Worm (Caenorhabditis elegans) whole organism, L1 larva: ENCODE measurements around the gene mboa-3.

ENCODE experiments used
- F16B12.6 ChIP-seq: fragments of 150-350 bp; optimal IDR thresholded peaks from 2 replicates; lab custom pipeline; 2014; ENCODE audit warnings: missing biosample characterization, missing genetic modification characterization
- aha-1 ChIP-seq: fragments of 150-350 bp; optimal IDR thresholded peaks from 2 replicates; lab custom pipeline; 2014; ENCODE audit warnings: missing biosample characterization, missing genetic modification characterization
- blmp-1 ChIP-seq: fragments of 150-350 bp; optimal IDR thresholded peaks from 2 replicates; lab custom pipeline; 2014; ENCODE audit warnings: missing biosample characterization, missing genetic modification characterization
- ceh-63 ChIP-seq: fragments of 200-800 bp; sonication (Bioruptor generic); optimal IDR thresholded peaks from 2 replicates; lab custom pipeline; 2018; ENCODE audit warnings: mild to moderate bottlenecking, missing genetic modification characterization, missing compliant biosample characterization
- ceh-90 ChIP-seq: sonication (generic microtip); optimal IDR thresholded peaks from 2 replicates; lab custom pipeline; 2016; ENCODE audit warnings: missing genetic modification characterization, missing compliant biosample characterization
- ces-1 ChIP-seq: fragments of 150-350 bp; optimal IDR thresholded peaks from 2 replicates; lab custom pipeline; 2014; ENCODE audit warnings: missing biosample characterization, missing genetic modification reagents, missing genetic modification characterization
- efl-1 ChIP-seq, 4 experiments: fragments of 150-350 bp; optimal IDR thresholded peaks in 3 of 4; peaks in 1 of 4; 1 replicate in 1 of 4; 2 replicates in 3 of 4; lab custom pipeline; 2014; ENCODE audit warnings: missing biosample characterization in 2 of 4, missing genetic modification characterization in 2 of 4, missing genetic modification reagents in 2 of 4
- efl-3 ChIP-seq: fragments of 200-800 bp; sonication (Bioruptor generic); optimal IDR thresholded peaks from 2 replicates; lab custom pipeline; 2018; ENCODE audit warnings: mild to moderate bottlenecking, missing genetic modification characterization, missing compliant biosample characterization
- egl-27 ChIP-seq, 2 experiments: fragments of 150-350 bp in 1 of 2; sonication (generic microtip); optimal IDR thresholded peaks; 3 replicates each; lab custom pipeline; 2017 to 2018; ENCODE audit warnings: missing biosample characterization in 2 of 2, missing genetic modification characterization in 2 of 2, missing genetic modification reagents in 2 of 2
- elt-2 ChIP-seq: sonication (generic microtip); optimal IDR thresholded peaks from 2 replicates; lab custom pipeline; 2016; ENCODE audit warnings: missing genetic modification characterization, mild to moderate bottlenecking, inconsistent platforms, missing compliant biosample characterization, missing genetic modification reagents
- elt-3 ChIP-seq, 6 experiments: fragments of 150-350 bp in 1 of 6; sonication (generic microtip); optimal IDR thresholded peaks; 2 replicates each; lab custom pipeline; 2017 to 2018; ENCODE audit warnings: missing biosample characterization in 6 of 6, missing genetic modification characterization in 6 of 6, inconsistent platforms in 1 of 6
- fkh-8 ChIP-seq: sonication (generic microtip); optimal IDR thresholded peaks from 2 replicates; lab custom pipeline; 2016; ENCODE audit warnings: mild to moderate bottlenecking, missing genetic modification characterization, missing compliant biosample characterization
- grh-1 ChIP-seq: fragments of 200-800 bp; sonication (Bioruptor generic); IDR thresholded peaks from 2 replicates; pipeline ENCODE4 v1.3.6; 2022; ENCODE audit warnings: missing genetic modification reagents, missing genetic modification characterization, missing compliant biosample characterization
- lin-13 ChIP-seq: fragments of 150-350 bp; optimal IDR thresholded peaks from 2 replicates; lab custom pipeline; 2014; ENCODE audit warnings: missing biosample characterization, missing genetic modification reagents, missing genetic modification characterization
- lin-14 ChIP-seq: fragments of 200-800 bp; sonication (Bioruptor generic); optimal IDR thresholded peaks from 2 replicates; lab custom pipeline; 2018; ENCODE audit warnings: mild to moderate bottlenecking, missing genetic modification characterization, moderate library complexity, missing compliant biosample characterization
- lin-35 ChIP-seq, 2 experiments: fragments of 150-350 bp; optimal IDR thresholded peaks; 2 replicates each; lab custom pipeline; 2014; ENCODE audit warnings: missing biosample characterization in 2 of 2, missing genetic modification characterization in 2 of 2, missing genetic modification reagents in 2 of 2
- lir-3 ChIP-seq: sonication (generic microtip); optimal IDR thresholded peaks from 2 replicates; lab custom pipeline; 2016; ENCODE audit warnings: mild to moderate bottlenecking, missing genetic modification characterization, moderate library complexity, missing compliant biosample characterization; ENCODE audit not compliant: poor library complexity
- nhr-20 ChIP-seq: sonication (generic microtip); optimal IDR thresholded peaks from 2 replicates; lab custom pipeline; 2016; ENCODE audit warnings: mild to moderate bottlenecking, missing genetic modification characterization, missing compliant biosample characterization
- nhr-237 ChIP-seq: fragments of 150-350 bp; optimal IDR thresholded peaks from 2 replicates; lab custom pipeline; 2014; ENCODE audit warnings: missing biosample characterization, missing genetic modification characterization
- nhr-47 ChIP-seq: sonication (generic microtip); optimal IDR thresholded peaks from 2 replicates; lab custom pipeline; 2016; ENCODE audit warnings: mild to moderate bottlenecking, missing genetic modification characterization, moderate library complexity, missing compliant biosample characterization
- nhr-71 ChIP-seq: sonication (generic microtip); optimal IDR thresholded peaks from 2 replicates; lab custom pipeline; 2016; ENCODE audit warnings: mild to moderate bottlenecking, missing genetic modification characterization, moderate library complexity, missing compliant biosample characterization
- nhr-77 ChIP-seq: fragments of 150-350 bp; optimal IDR thresholded peaks from 2 replicates; lab custom pipeline; 2014; ENCODE audit warnings: missing biosample characterization, missing genetic modification characterization
- nhr-85 ChIP-seq: sonication (generic microtip); peaks from one replicate; lab custom pipeline; 2016; ENCODE audit warnings: missing genetic modification characterization, inconsistent platforms, missing compliant biosample characterization
- pqm-1 ChIP-seq: sonication (generic microtip); optimal IDR thresholded peaks from 3 replicates; lab custom pipeline; 2017; ENCODE audit warnings: missing biosample characterization, missing genetic modification characterization
- rnt-1 ChIP-seq: sonication (generic microtip); optimal IDR thresholded peaks from 2 replicates; lab custom pipeline; 2016; ENCODE audit warnings: mild to moderate bottlenecking, missing genetic modification characterization, moderate library complexity, missing compliant biosample characterization
- snu-23 ChIP-seq: sonication (generic microtip); optimal IDR thresholded peaks from 2 replicates; lab custom pipeline; 2016; ENCODE audit warnings: missing genetic modification characterization, missing compliant biosample characterization
- sptf-1 ChIP-seq: fragments of 150-350 bp; optimal IDR thresholded peaks from 2 replicates; lab custom pipeline; 2014; ENCODE audit warnings: missing biosample characterization, missing genetic modification characterization
- sup-37 ChIP-seq: fragments of 200-800 bp; sonication (Bioruptor generic); optimal IDR thresholded peaks from 2 replicates; lab custom pipeline; 2018; ENCODE audit warnings: mild to moderate bottlenecking, missing genetic modification characterization, missing compliant biosample characterization
- tbx-2 ChIP-seq: sonication (generic microtip); optimal IDR thresholded peaks from 2 replicates; lab custom pipeline; 2016; ENCODE audit warnings: missing genetic modification characterization, missing compliant biosample characterization
- unc-62 ChIP-seq: fragments of 150-350 bp; optimal IDR thresholded peaks from 2 replicates; lab custom pipeline; 2014; ENCODE audit warnings: missing biosample characterization, missing genetic modification reagents, missing genetic modification characterization
- unc-86 ChIP-seq: sonication (generic microtip); optimal IDR thresholded peaks from 2 replicates; lab custom pipeline; 2016; ENCODE audit warnings: missing genetic modification characterization, missing compliant biosample characterization
- vab-15 ChIP-seq: sonication (generic microtip); optimal IDR thresholded peaks from 2 replicates; lab custom pipeline; 2017; ENCODE audit warnings: missing genotype, mild to moderate bottlenecking, missing genetic modification characterization, missing compliant biosample characterization
- xbp-1 ChIP-seq: sonication (generic microtip); optimal IDR thresholded peaks from 2 replicates; lab custom pipeline; 2016; ENCODE audit warnings: missing genetic modification characterization, missing compliant biosample characterization

The mboa-3 gene

DNA sequence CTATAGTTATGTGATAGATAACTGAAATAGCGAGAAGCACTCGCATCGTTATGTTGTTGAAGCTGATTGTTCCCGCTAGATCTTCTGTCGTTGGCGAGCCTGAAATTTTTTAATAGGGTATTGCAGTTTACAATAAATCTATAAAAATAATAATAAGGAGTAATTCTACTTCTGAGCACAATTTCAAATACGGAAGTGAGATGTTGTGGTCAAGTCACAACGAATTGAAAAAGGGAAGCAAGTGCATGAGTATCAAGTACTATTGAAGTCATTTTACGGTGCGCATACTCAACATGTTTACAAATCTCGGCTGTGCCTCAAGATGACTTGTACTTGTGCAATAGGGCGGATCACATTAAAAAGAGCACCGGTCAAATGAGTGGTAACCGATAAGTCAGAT, 15.8 kb upstream of the mboa-3 start, which contains the start of gene lgx-1:
Gene lgx-1, minus strand, starts transcription at position 101 of the 400 bp plus-strand sequence.
- TF ChIP-seq vab-15 (tag; lab: Kevin White, UChicago) (no peak), nhr-71 (tag; lab: Kevin White, UChicago) (no peak), efl-3 (GFP tag; lab: Kevin White, UChicago) (no peak), unc-62 (GFP tag; lab: Kevin White, UChicago) (no peak), F16B12.6 (tag; lab: Kevin White, UChicago) (no peak), tbx-2 (tag; lab: Kevin White, UChicago) (no peak), egl-27 (tag; optimal IDR thresholded peaks at IDR 0.05; lab: Kevin White, UChicago) (no peak), xbp-1 (tag; lab: Kevin White, UChicago) (no peak), lin-13 (no peak), lin-14 (GFP tag; lab: Kevin White, UChicago) (no peak), sup-37 (GFP tag; lab: Kevin White, UChicago) (no peak), fkh-8 (tag; lab: Kevin White, UChicago) (no peak), ceh-63 (GFP tag; lab: Kevin White, UChicago) (no peak), ces-1 (GFP tag; lab: Kevin White, UChicago) (no peak), lin-35 (GFP tag; optimal IDR thresholded peaks at IDR 0.05; lab: Kevin White, UChicago) (no peak), sptf-1 (no peak), aha-1 (no peak), rnt-1 (tag; lab: Kevin White, UChicago) (no peak), snu-23 (GFP tag; lab: Kevin White, UChicago) (no peak)

DNA sequence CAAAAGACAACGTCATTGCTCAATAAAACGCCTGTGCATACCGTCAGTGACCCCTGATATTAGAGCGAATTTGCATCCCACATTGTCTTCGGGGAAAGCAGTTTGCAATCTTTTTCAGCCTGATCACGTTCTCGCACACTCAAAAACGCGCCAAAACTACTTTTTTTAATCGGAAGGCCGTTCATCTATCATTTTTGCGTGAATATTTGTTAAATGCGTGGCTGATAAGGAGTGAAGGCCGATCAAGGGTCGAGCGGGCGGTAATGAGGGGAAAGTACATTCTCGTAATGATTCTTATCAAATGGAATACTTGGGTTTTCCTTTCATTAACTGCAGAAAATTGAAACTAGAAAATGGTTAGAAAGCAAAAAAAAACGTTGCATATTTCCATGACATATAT, 1.6 kb upstream of the mboa-3 start:
- TF ChIP-seq elt-3 (tag; optimal IDR thresholded peaks at IDR 0.05; lab: Kevin White, UChicago) (peak in 1 of 6 experiments; percentile 74), lin-35 (GFP tag; optimal IDR thresholded peaks at IDR 0.05; lab: Kevin White, UChicago) (peak in 1 of 2 experiments; percentile 0), nhr-20 (peak; percentile 57), fkh-8 (tag; lab: Kevin White, UChicago) (no peak), efl-1 (optimal IDR thresholded peaks at IDR 0.05; lab: Kevin White, UChicago) (no peak), efl-1 (GFP tag; optimal IDR thresholded peaks at IDR 0.05 in 1 of 2; lab: Kevin White, UChicago) (peak in 1 of 2 experiments; percentile 2), blmp-1 (tag; lab: Kevin White, UChicago) (peak; percentile 76), elt-2 (peak; percentile 53), pqm-1 (tag; lab: Kevin White, UChicago) (peak; percentile 17), unc-86 (no peak)

DNA sequence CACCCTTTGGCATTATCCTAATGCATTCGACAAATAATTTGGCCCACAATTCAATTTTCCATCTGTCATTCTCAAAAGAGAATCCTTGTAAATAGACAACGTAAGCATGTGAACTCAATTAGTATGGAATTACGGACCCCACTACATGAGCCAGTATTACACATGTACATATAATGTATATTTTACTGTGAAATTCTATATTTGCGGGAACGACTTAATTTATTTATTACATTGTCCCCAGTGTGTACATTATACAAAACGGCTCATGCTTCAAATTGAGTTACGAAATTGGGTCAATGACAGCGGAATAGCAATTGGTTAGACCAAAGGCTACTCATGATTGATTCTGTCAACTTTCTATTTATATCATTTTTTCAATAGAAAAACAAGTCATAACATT, 3.1 kb downstream of the mboa-3 start:
- TF ChIP-seq nhr-71 (tag; lab: Kevin White, UChicago) (peak; percentile 37), efl-1 (optimal IDR thresholded peaks at IDR 0.05; lab: Kevin White, UChicago) (no peak), efl-1 (GFP tag; optimal IDR thresholded peaks at IDR 0.05 in 1 of 2; lab: Kevin White, UChicago) (peak in 1 of 2 experiments; percentile 11), nhr-237 (tag; lab: Kevin White, UChicago) (no peak), lir-3 (tag; lab: Kevin White, UChicago) (peak; percentile 1), grh-1 (GFP tag; lab: Robert Waterston, UW) (no peak), nhr-47 (tag; lab: Kevin White, UChicago) (peak; percentile 7), lin-14 (GFP tag; lab: Kevin White, UChicago) (peak; percentile 60)
- TF ChIP-seq, all 84 proteins: peak for 5

DNA sequence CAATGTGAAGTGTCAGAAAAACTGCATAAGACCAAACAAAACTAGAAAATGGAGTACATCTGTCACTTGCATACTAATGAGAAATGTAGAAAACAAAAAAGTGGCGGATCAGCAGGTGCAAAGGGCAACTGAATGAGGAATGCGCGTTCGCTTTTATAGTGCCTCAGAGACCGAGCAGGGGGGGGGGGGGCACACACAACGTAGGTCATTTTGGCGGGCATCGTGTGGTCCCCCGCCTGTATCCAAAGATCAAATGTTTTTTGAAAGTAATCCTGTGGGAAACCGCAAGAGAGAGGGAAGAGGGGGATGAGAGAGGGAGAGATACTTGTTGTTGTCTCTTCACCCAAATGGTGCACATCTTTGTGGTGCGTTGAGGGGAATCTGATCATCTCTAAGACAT, 4.3 kb downstream of the mboa-3 start:
- TF ChIP-seq nhr-77: no peak
- TF ChIP-seq efl-1 (optimal IDR thresholded peaks at IDR 0.05; lab: Kevin White, UChicago): no peak
- TF ChIP-seq efl-1 (GFP tag; optimal IDR thresholded peaks at IDR 0.05 in 1 of 2; lab: Kevin White, UChicago): peak in 1 of 2 experiments; percentile 56
- TF ChIP-seq nhr-85 (tag; lab: Kevin White, UChicago): peak; percentile 32
- TF ChIP-seq tbx-2 (tag; lab: Kevin White, UChicago): no peak
- TF ChIP-seq ceh-63 (GFP tag; lab: Kevin White, UChicago): no peak
- TF ChIP-seq ceh-90: no peak
